Fruit fly (Drosophila melanogaster) whole organism: ENCODE results near the gene CG11398.

Source experiments
- CG8478 ChIP-seq: fragments of >200 bp; optimal IDR thresholded peaks from 2 replicates; lab custom pipeline; 2018; ENCODE audit warnings: inconsistent platforms
- Dll ChIP-seq: fragments of >200 bp; optimal IDR thresholded peaks from 2 replicates; lab custom pipeline; 2017
- EcR ChIP-seq, 2 experiments: fragments of >200 bp; optimal IDR thresholded peaks; 2 replicates each; lab custom pipeline; 2017; ENCODE audit warnings: missing biosample characterization in 2 of 2, missing genetic modification characterization in 2 of 2, missing genetic modification reagents in 2 of 2
- pan ChIP-seq: fragments of >200 bp; optimal IDR thresholded peaks from 2 replicates; lab custom pipeline; 2017
- psq ChIP-seq: fragments of >200 bp; optimal IDR thresholded peaks from 2 replicates; lab custom pipeline; 2017
- usp ChIP-seq: fragments of >200 bp; optimal IDR thresholded peaks from 2 replicates; lab custom pipeline; 2017; ENCODE audit warnings: missing biosample characterization, missing genetic modification characterization, mixed read lengths

CG11398 gene

DNA sequence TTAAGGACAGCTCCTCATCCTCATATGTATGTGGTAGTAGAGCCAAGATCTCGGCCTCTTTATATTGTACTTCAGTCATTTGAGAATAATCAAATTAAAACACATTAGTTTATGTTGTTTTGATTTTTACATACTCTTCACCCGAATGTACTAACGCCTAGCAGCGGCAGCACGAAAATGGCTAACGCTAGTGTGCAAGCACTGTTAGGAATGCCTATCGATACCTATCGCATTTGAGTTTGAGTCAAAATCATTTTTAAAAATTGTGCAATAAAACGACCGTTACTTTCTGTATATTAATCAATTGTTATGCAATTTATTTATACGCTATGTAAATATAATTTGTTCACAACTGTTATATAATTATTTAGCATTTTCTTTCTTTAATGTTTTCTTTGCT, at the start of gene CG11398:
Gene CG11398 (minus strand): TSS at position 157 of the 400 bp plus-strand sequence.
- TF ChIP-seq EcR (GFP tag; optimal IDR thresholded peaks at IDR 0.05; lab: Kevin White, UChicago) (no peak), usp (no peak), CG8478 (lab: Kevin White, UChicago) (no peak), Dll (no peak), psq (lab: Kevin White, UChicago) (no peak), pan (lab: Kevin White, UChicago) (no peak)

DNA sequence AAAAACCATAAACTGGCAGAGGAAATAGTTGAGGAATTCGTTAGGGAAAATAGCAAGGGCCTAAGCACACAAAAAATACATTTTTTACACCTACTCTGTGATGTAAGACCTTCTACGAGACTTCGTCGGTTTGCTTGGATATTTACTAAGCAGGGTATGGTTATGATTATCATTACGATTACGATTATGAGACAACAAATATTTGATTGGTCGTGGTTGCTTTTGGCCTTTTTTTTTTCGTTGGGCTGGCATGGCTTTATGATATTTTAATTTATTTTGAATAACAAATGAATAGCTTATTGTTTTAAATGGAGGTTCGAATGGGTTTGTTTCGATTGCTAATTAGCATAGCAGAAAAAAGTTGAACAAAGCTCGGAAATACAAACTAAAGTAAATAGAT, 49.6 kb upstream of the CG11398 start:
- TF ChIP-seq pan (lab: Kevin White, UChicago) (no peak), Dll (no peak), psq (lab: Kevin White, UChicago) (no peak), CG8478 (lab: Kevin White, UChicago) (no peak), usp (no peak), EcR (GFP tag; optimal IDR thresholded peaks at IDR 0.05; lab: Kevin White, UChicago) (no peak)

DNA sequence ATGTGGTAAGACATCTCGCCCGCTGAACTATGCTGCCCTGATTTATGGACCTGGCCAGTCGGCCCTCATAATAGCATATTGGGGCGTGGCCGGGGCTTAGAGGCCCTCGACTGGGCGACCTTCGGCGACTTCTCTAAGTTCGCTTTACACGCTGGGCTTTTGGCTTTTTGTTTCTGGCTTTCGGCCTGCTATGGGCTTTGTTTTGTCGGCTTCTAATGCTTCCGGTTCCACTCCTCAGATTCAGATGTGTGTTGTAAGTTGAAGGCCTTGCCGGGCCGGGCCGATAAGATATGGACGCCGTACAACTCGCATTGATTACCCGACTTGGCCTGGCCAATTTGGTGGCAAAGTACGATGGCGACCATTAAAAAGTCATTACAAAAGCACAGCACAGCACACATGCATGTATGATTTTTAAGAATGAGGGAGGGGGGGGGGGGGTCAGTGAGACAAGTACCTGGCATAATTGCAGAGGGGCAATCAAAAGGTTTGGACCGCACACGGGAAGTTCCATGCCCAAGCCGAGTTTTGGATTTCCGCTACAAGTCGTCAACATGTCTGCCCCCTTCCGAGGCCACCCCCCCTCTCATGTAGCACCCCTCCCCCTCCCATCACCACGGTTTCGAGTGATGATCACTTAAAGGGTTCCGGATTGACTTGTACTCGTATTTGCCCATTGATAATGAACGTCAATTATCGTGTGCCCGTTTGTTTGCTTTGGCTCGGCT, 47.7 kb upstream of the CG11398 start:
- no peak for TF ChIP-seq EcR (GFP tag; optimal IDR thresholded peaks at IDR 0.05; lab: Kevin White, UChicago)
- no peak for TF ChIP-seq usp
- no peak for TF ChIP-seq pan (lab: Kevin White, UChicago)
- TF ChIP-seq Dll, result no peak
- TF ChIP-seq CG8478 (lab: Kevin White, UChicago), result no peak
- TF ChIP-seq psq (lab: Kevin White, UChicago), result no peak

DNA sequence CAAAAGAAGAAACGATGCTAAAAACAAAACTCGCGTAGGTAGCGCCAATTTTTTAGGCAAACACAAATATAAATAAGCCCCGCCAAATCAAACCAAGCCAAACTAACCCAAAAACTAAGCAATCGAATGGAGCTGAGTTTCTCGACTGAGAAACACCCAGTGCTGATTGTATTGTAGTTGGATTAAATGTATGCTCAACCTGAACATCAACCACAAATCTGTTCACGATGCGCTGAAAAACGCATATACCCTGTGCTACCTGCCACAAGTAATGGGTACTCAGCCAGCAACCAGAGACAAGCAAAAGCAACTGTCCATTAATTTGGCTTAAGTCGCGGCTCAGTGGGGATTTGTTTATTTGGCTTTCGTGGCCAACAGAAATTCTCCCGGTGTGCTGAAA, 45.4 kb upstream of the CG11398 start:
- TF ChIP-seq pan (lab: Kevin White, UChicago), result no peak
- no peak for TF ChIP-seq usp
- no peak for TF ChIP-seq EcR (GFP tag; optimal IDR thresholded peaks at IDR 0.05; lab: Kevin White, UChicago)
- TF ChIP-seq psq (lab: Kevin White, UChicago), result no peak
- no peak for TF ChIP-seq CG8478 (lab: Kevin White, UChicago)
- TF ChIP-seq Dll, result no peak

DNA sequence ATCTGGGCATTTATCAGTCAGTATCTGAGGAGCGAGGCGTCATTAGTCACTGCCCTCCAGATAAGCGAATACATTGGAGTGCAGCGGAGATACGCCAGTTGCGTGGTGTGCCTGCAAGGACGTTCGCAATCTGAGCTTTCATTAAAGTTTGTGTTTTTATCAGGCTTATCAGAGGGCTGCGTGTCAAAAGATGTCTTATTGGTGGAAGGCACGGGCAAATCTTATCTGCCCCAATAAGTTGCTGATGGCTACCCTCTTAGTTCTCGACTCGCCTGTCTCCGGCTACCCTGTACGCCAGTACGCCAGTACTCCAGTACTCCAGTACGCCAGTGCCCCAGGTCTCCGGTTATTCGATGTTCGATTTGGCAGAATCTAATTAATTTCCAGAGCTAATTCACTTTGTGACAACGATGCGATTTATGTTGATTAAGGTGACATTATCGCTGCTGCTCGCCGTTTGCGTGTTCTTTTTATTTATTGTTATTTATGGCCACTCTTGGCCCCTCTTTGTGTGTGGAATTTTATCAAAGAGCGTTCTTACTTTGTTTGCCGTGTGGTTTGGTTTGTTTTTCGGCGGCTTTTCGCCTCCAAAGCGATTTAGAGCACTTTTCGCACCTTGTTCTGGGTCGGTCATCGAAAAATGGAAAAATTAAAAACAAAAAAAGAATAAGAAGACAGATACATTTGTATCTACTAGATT, 41.9 kb upstream of the CG11398 start:
- TF ChIP-seq pan (lab: Kevin White, UChicago), result no peak
- TF ChIP-seq Dll, result no peak
- TF ChIP-seq CG8478 (lab: Kevin White, UChicago), result no peak
- TF ChIP-seq EcR (GFP tag; optimal IDR thresholded peaks at IDR 0.05; lab: Kevin White, UChicago), result no peak
- TF ChIP-seq usp, result no peak
- TF ChIP-seq psq (lab: Kevin White, UChicago), result no peak

DNA sequence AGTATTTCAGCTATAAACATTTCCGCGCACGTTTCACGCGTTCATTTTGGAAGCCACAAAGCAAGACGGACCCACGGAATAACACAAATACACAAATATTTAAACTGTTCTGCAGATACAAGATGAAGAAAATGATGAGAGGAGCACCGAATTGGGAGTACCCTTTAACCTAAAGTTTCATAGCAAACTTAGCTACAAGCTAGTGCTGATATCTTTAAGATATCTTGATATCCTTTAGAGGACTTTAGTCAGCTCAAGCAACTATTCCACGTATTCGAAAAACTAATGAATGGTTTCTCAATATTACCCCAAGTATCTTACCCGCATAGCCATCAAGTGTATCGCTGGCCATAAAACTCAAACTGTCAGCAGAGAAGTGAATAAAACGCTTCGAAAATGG, 41.2 kb upstream of the CG11398 start:
- TF ChIP-seq usp (no peak), CG8478 (lab: Kevin White, UChicago) (no peak), psq (lab: Kevin White, UChicago) (no peak), pan (lab: Kevin White, UChicago) (no peak), EcR (GFP tag; optimal IDR thresholded peaks at IDR 0.05; lab: Kevin White, UChicago) (no peak), Dll (no peak)

DNA sequence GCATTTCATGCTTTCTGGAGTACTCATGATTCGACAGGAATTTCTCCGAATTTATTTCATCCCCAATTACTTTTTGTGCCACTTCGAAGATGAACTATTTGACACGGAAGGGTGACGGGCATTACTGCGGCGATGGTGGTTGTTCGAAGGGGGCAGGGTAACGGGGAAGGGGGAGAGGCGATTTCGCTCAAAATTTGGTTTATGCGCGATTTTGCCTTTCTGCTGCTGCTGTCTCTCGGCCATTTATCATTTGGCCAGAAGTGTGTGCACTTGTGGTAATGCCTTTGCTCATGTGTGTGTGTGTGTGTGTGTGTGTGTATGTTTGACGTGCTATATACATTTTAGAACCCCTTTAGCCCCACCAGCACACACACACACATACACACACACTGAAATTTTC, 38.0 kb upstream of the CG11398 start:
- TF ChIP-seq pan (lab: Kevin White, UChicago), result no peak
- no peak for TF ChIP-seq EcR (GFP tag; optimal IDR thresholded peaks at IDR 0.05; lab: Kevin White, UChicago)
- no peak for TF ChIP-seq Dll
- no peak for TF ChIP-seq usp
- TF ChIP-seq psq (lab: Kevin White, UChicago), result no peak
- TF ChIP-seq CG8478 (lab: Kevin White, UChicago), result no peak

DNA sequence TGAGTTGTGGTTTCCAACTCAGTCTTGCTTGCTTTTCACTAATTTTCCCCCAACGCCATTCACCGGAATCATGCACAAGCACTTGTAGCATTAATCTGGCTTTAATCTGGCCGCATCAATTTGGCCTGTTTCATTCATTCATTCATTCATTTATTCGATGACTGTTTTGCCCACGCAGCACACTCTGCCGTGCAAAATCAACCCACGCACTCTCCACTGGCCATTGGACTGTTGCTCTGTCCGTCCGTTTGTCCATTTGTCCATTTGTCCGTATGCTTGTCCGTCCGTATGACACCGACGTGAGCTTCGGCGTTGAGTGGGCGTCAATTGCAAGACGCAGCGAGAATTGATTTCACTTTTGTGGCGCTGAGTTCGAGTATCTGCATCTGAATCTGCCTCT, 35.1 kb upstream of the CG11398 start:
- TF ChIP-seq psq (lab: Kevin White, UChicago) (no peak), usp (no peak), pan (lab: Kevin White, UChicago) (no peak), EcR (GFP tag; optimal IDR thresholded peaks at IDR 0.05; lab: Kevin White, UChicago) (no peak)

DNA sequence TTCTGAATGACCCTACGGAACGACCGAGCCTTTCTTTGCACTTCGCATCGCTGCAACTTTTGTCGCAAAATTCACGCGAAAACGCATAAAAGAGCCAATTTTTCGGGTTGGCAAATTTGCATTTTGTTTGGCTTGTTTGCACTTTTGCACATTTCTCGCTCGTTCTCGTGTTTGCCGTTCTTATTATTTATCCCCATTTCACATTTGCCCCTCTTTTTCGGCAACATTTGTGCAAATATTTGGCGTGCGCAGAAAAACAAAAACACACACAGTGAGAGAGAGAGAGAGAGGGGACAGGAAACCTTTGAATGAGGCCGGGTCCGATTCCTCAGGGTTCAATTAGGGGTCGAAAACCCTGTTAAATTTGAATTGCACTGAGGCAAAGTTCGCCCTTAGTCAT, 34.7 kb upstream of the CG11398 start:
- no peak for TF ChIP-seq usp

DNA sequence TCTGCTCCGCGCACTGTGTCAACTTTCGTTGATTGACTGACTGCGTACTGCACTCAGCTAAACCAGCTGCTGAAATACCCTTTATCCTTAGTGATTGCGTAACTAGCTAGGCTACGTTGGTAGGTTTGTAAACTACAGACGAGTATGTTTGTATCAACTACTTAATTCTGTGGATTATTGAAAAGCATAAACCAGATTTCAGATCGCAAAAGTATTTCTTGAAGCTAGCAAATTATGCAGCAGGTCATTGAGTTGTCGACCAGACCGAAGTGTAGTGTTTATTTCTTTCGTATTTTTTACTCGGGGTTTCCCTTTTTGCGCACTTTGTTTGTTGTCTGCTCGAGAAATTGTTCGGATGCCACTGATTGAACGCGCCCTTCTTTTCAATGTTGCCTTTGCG, 33.8 kb upstream of the CG11398 start:
- TF ChIP-seq psq (lab: Kevin White, UChicago), result no peak
- TF ChIP-seq CG8478 (lab: Kevin White, UChicago), result no peak
- no peak for TF ChIP-seq EcR (GFP tag; optimal IDR thresholded peaks at IDR 0.05; lab: Kevin White, UChicago)
- no peak for TF ChIP-seq pan (lab: Kevin White, UChicago)
- TF ChIP-seq usp, result no peak
- TF ChIP-seq Dll, result no peak

DNA sequence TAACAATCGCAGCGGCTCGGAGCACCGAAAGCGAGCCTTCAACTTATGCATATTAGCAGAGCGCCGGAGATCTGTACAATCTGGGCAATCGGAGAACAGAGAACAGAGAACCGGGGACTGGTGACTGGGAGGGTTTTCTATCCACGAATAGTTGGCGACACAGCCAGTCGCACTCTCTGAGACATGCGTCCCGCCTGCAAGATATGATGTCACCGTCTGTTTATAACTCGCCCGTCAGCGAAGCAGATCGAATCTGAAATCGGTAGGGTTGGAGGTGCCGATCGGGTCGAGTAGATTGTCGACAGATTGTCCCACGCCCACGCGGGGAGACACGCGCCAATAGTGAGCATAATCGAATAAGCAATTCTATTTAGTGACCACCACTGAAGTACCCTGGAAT, 27.1 kb upstream of the CG11398 start:
- TF ChIP-seq EcR (GFP tag; optimal IDR thresholded peaks at IDR 0.05; lab: Kevin White, UChicago) (no peak), pan (lab: Kevin White, UChicago) (no peak), usp (no peak), Dll (no peak), CG8478 (lab: Kevin White, UChicago) (no peak), psq (lab: Kevin White, UChicago) (no peak)

DNA sequence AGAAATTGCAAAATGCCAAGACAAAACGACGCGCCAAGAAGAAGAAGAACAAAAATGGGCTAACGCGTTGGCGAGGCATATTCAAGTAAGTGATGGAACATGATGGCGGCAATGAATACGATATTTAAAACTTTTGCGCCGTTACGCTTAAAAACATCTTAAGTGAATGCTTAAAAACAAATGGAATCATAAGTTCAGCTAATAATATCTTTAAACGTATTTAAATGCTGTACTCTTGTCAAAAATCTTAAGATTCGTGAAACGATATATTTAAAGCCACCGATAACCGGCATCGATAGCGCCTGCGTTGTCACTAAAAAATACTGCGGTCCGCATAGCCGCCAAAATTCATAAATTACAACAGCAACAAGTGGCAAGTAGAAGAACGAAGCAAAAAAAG, 24.9 kb upstream of the CG11398 start, which contains the start of gene CG11403:
Gene CG11403 (minus strand): TSS at position 53 of the 400 bp plus-strand sequence.
- no peak for TF ChIP-seq pan (lab: Kevin White, UChicago)
- TF ChIP-seq psq (lab: Kevin White, UChicago), result no peak
- no peak for TF ChIP-seq usp
- TF ChIP-seq EcR (GFP tag; optimal IDR thresholded peaks at IDR 0.05; lab: Kevin White, UChicago), result no peak
- no peak for TF ChIP-seq CG8478 (lab: Kevin White, UChicago)
- TF ChIP-seq Dll, result no peak
